Fruit fly (Drosophila melanogaster): ENCODE data around the gene Cpr65Ec.

DNA sequence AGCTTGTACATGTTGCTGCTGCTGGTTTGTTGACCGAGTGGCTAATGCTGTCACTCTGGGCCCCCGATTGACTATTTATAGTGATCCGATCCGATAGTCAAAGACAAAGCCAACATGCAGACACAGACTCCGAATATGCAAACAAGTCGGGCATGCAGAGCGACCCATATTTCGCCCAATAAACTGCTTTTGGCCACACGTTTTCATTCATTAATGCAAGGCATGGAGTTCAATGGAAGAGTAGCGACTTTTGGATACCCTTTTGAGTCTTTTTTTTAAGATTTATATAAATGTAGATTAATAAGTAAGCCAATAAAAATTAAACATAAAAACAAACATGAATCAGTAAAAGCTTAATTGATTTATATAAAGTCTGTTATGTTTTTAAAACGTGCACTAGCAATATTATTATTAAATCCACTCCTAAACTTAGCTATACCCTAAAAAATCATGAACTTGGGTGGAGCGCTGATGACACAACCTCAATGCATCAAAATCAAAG is 6.4 kb upstream of the Cpr65Ec start, which contains the start of gene Cpr65Ea:
- TF ChIP-seq Pif1B (GFP tag; optimal IDR thresholded peaks at IDR 0.05) (no peak), CG14655 (GFP tag; optimal IDR thresholded peaks at IDR 0.05) (no peak), fd96Ca (GFP tag; IDR thresholded peaks at IDR 0.05) (no peak), Snoo (tag; optimal IDR thresholded peaks at IDR 0.05) (no peak), CG8159 (tag; optimal IDR thresholded peaks at IDR 0.05) (no peak), CG10348 (GFP tag; IDR thresholded peaks at IDR 0.05) (no peak), CG4496 (GFP tag; IDR thresholded peaks at IDR 0.05) (no peak), CG17806 (tag; optimal IDR thresholded peaks at IDR 0.05) (no peak)

Data from whole organism, pupa.